Worm (Caenorhabditis elegans) whole organism, L3 larva: ENCODE data around the gene C03H5.5.
A peak's percentile ranks its signal among the peaks of the same experiment; 100 is the strongest.

Source experiments
- R02D3.7 ChIP-seq: fragments of 150-350 bp; optimal IDR thresholded peaks from 2 replicates; lab custom pipeline; 2014; ENCODE audit warnings: missing biosample characterization, missing genetic modification characterization
- ZK546.5 ChIP-seq: sonication (generic microtip); optimal IDR thresholded peaks from 2 replicates; lab custom pipeline; 2017; ENCODE audit warnings: missing biosample characterization, missing genetic modification characterization
- aly-2 ChIP-seq: fragments of 150-350 bp; optimal IDR thresholded peaks from 2 replicates; lab custom pipeline; 2014; ENCODE audit warnings: missing biosample characterization, missing genetic modification characterization
- ceh-28 ChIP-seq: fragments of 150-350 bp; optimal IDR thresholded peaks from 2 replicates; lab custom pipeline; 2014; ENCODE audit warnings: missing biosample characterization, missing genetic modification reagents, missing genetic modification characterization
- ceh-82 ChIP-seq: fragments of 150-350 bp; optimal IDR thresholded peaks from 2 replicates; lab custom pipeline; 2014; ENCODE audit warnings: missing biosample characterization, missing genetic modification characterization
- daf-12 ChIP-seq: fragments of 150-350 bp; optimal IDR thresholded peaks from 2 replicates; lab custom pipeline; 2014; ENCODE audit warnings: missing biosample characterization, missing genetic modification reagents, missing genetic modification characterization
- egl-27 ChIP-seq: sonication (generic microtip); optimal IDR thresholded peaks from 4 replicates; lab custom pipeline; 2017; ENCODE audit warnings: missing biosample characterization, missing genetic modification reagents, missing genetic modification characterization
- elt-1 ChIP-seq: fragments of 150-350 bp; optimal IDR thresholded peaks from 2 replicates; lab custom pipeline; 2014; ENCODE audit warnings: missing biosample characterization, missing genetic modification characterization
- elt-2 ChIP-seq: sonication (generic microtip); optimal IDR thresholded peaks from 2 replicates; lab custom pipeline; 2016; ENCODE audit warnings: missing genetic modification reagents, mild to moderate bottlenecking, missing genetic modification characterization, missing compliant biosample characterization
- elt-3 ChIP-seq, 3 experiments: fragments of 150-350 bp in 1 of 3; sonication (generic microtip) in 2 of 3; optimal IDR thresholded peaks; 2 replicates in 2 of 3; 4 replicates in 1 of 3; lab custom pipeline; 2014 to 2017; ENCODE audit warnings: missing biosample characterization in 3 of 3, missing genetic modification characterization in 3 of 3
- fkh-10 ChIP-seq: sonication (generic microtip); optimal IDR thresholded peaks from 2 replicates; lab custom pipeline; 2017; ENCODE audit warnings: missing biosample characterization, missing genetic modification reagents, missing genetic modification characterization
- fkh-2 ChIP-seq: fragments of 150-350 bp; optimal IDR thresholded peaks from 2 replicates; lab custom pipeline; 2014; ENCODE audit warnings: missing biosample characterization, missing genetic modification reagents, missing genetic modification characterization
- hmg-11 ChIP-seq: sonication (generic microtip); optimal IDR thresholded peaks from 2 replicates; lab custom pipeline; 2016; ENCODE audit warnings: missing genetic modification characterization, missing compliant biosample characterization
- lin-15B ChIP-seq: fragments of 150-350 bp; optimal IDR thresholded peaks from 2 replicates; lab custom pipeline; 2014; ENCODE audit warnings: missing biosample characterization, missing genetic modification characterization
- lsy-12 ChIP-seq: sonication (generic microtip); optimal IDR thresholded peaks from 2 replicates; lab custom pipeline; 2016; ENCODE audit warnings: mild to moderate bottlenecking, missing genetic modification characterization, missing compliant biosample characterization
- mdl-1 ChIP-seq: fragments of 150-350 bp; optimal IDR thresholded peaks from 2 replicates; lab custom pipeline; 2014; ENCODE audit warnings: missing biosample characterization, missing genetic modification characterization
- mml-1 ChIP-seq: fragments of 150-350 bp; sonication (generic microtip); optimal IDR thresholded peaks from 3 replicates; lab custom pipeline; 2014; ENCODE audit warnings: missing biosample characterization, missing genetic modification characterization
- nhr-11 ChIP-seq: fragments of 150-350 bp; optimal IDR thresholded peaks from 2 replicates; lab custom pipeline; 2014; ENCODE audit warnings: missing biosample characterization, missing genetic modification characterization
- nhr-12 ChIP-seq: fragments of 150-350 bp; optimal IDR thresholded peaks from 2 replicates; lab custom pipeline; 2014; ENCODE audit warnings: missing biosample characterization, missing genetic modification characterization
- nhr-23 ChIP-seq: fragments of 150-350 bp; optimal IDR thresholded peaks from 2 replicates; lab custom pipeline; 2014; ENCODE audit warnings: missing biosample characterization, missing genetic modification reagents, missing genetic modification characterization
- nhr-237 ChIP-seq: fragments of 150-350 bp; optimal IDR thresholded peaks from 2 replicates; lab custom pipeline; 2014; ENCODE audit warnings: missing biosample characterization, missing genetic modification characterization
- nhr-28 ChIP-seq: fragments of 150-350 bp; optimal IDR thresholded peaks from 2 replicates; lab custom pipeline; 2014; ENCODE audit warnings: missing biosample characterization, missing genetic modification characterization
- nhr-76 ChIP-seq: fragments of 150-350 bp; sonication (generic microtip); optimal IDR thresholded peaks from 5 replicates; lab custom pipeline; 2014; ENCODE audit warnings: missing biosample characterization, missing genetic modification characterization
- nhr-77 ChIP-seq: fragments of 150-350 bp; optimal IDR thresholded peaks from 2 replicates; lab custom pipeline; 2014; ENCODE audit warnings: missing biosample characterization, missing genetic modification characterization
- zag-1 ChIP-seq: fragments of 150-350 bp; optimal IDR thresholded peaks from 2 replicates; lab custom pipeline; 2014; ENCODE audit warnings: missing biosample characterization, missing genetic modification characterization
- ztf-11 ChIP-seq: fragments of 150-350 bp; optimal IDR thresholded peaks from 2 replicates; lab custom pipeline; 2014; ENCODE audit warnings: missing biosample characterization, missing genetic modification characterization

Gene C03H5.5

ce11 chrII:334828-335227, 50.3 kb downstream of the C03H5.5 start:
- no peak for TF ChIP-seq nhr-77 (tag; lab: Kevin White, UChicago)
- no peak for TF ChIP-seq fkh-2
- no peak for TF ChIP-seq zag-1 (tag; lab: Kevin White, UChicago)
- TF ChIP-seq nhr-237 (tag; lab: Kevin White, UChicago), result no peak
- no peak for TF ChIP-seq lsy-12 (tag; lab: Kevin White, UChicago)

- TF ChIP-seq elt-1 (tag; lab: Kevin White, UChicago) (no peak), nhr-12 (tag; lab: Kevin White, UChicago) (no peak), lin-15B (tag; lab: Kevin White, UChicago) (no peak), ZK546.5 (tag; lab: Kevin White, UChicago) (no peak), egl-27 (tag; lab: Kevin White, UChicago) (no peak), hmg-11 (tag; lab: Kevin White, UChicago) (no peak), elt-2 (tag; lab: Kevin White, UChicago) (peak; percentile 34), nhr-23 (tag; lab: Kevin White, UChicago) (peak; percentile 15), ceh-28 (tag; lab: Kevin White, UChicago) (no peak), daf-12 (tag; lab: Kevin White, UChicago) (no peak), nhr-28 (no peak), zag-1 (tag; lab: Kevin White, UChicago) (no peak), elt-3 (tag; optimal IDR thresholded peaks at IDR 0.05; lab: Kevin White, UChicago) (no peak), mml-1 (tag; lab: Kevin White, UChicago) (no peak), aly-2 (tag; lab: Kevin White, UChicago) (no peak), fkh-10 (GFP tag; lab: Kevin White, UChicago) (no peak)
These were observed 51.2 kb downstream of the C03H5.5 start for ce11 chrII:333853-334449.

ce11 chrII:332419-332818, 52.7 kb downstream of the C03H5.5 start, which contains the start of gene cbn-1:
cbn-1 (minus strand) TSS chrII:332519.
- no peak for TF ChIP-seq nhr-11
- no peak for TF ChIP-seq nhr-76 (tag; lab: Kevin White, UChicago)
- no peak for TF ChIP-seq elt-3 (tag; optimal IDR thresholded peaks at IDR 0.05; lab: Kevin White, UChicago)
- TF ChIP-seq lin-15B (tag; lab: Kevin White, UChicago), result no peak
- TF ChIP-seq ztf-11 (tag; lab: Kevin White, UChicago), result no peak
- no peak for TF ChIP-seq elt-1 (tag; lab: Kevin White, UChicago)
- no peak for TF ChIP-seq ceh-82
- no peak for TF ChIP-seq nhr-12 (tag; lab: Kevin White, UChicago)
- no peak for TF ChIP-seq R02D3.7 (tag; lab: Kevin White, UChicago)
- TF ChIP-seq aly-2 (tag; lab: Kevin White, UChicago), result no peak
- no peak for TF ChIP-seq mdl-1 (tag; lab: Kevin White, UChicago)
- TF ChIP-seq, all 47 proteins: peak for 0
